Fruit fly (Drosophila melanogaster) Kc167 (cell line): ENCODE measurements around the gene Syn1.

Experiments
- Sin3A ChIP-seq: fragments of >200 bp; optimal IDR thresholded peaks from 2 replicates; lab custom pipeline; 2018; ENCODE audit warnings: missing external identifiers
- psq ChIP-seq: fragments of >200 bp; optimal IDR thresholded peaks from 2 replicates; lab custom pipeline; 2017; ENCODE audit warnings: missing external identifiers
- ttk ChIP-seq: sonication (Bioruptor generic); optimal IDR thresholded peaks from 2 replicates; lab custom pipeline; 2017; ENCODE audit warnings: missing external identifiers

DNA sequence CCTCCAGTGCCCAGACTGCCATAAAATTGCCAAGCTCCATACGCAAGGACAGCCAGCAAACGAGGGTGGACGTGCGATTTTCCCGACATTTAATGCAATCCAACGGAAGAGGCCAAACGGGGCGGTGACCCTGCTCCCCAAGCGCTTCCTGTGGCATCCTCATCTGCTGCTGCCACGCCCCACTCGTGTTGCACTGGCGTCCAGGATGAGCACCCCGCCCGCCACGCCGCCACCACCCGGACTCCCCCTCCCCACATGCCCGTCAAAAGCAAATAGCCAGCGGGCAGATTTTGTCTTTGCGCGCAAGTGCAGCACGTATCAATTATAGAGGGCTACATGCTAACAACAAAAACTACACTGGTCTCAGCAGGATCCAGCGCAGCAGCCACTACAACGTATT is 52.1 kb downstream of the Syn1 start:
- TF ChIP-seq psq (lab: Kevin White, UChicago): no peak
- no peak for TF ChIP-seq ttk
- no peak for TF ChIP-seq Sin3A
